Fruit fly (Drosophila melanogaster) whole organism, embryonic: ENCODE data around the gene CG1440.

Experiments
- Awh ChIP-seq: fragments of 200-800 bp; sonication (Bioruptor generic); IDR thresholded peaks from 2 replicates; pipeline ENCODE4, ENCODE4 v1.3.6; 2022; ENCODE audit warnings: missing biosample characterization, missing genetic modification characterization
- B-H1 ChIP-seq: fragments of 200-800 bp; sonication (Bioruptor generic); IDR thresholded peaks from 3 replicates; pipeline ENCODE4 v1.3.6; 2022; ENCODE audit warnings: missing biosample characterization, missing genetic modification characterization
- Blimp-1 ChIP-seq: fragments of 200-800 bp; sonication (Bioruptor generic); optimal IDR thresholded peaks from 3 replicates; lab custom pipeline; 2018; ENCODE audit warnings: missing biosample characterization, missing genetic modification characterization, mild to moderate bottlenecking, moderate library complexity, missing genetic modification reagents
- CG10654 ChIP-seq: fragments of 200-800 bp; sonication (Bioruptor generic); optimal IDR thresholded peaks from 2 replicates; lab custom pipeline; 2016; ENCODE audit warnings: missing biosample characterization, missing genetic modification characterization
- CG11560 ChIP-seq: fragments of 200-800 bp; sonication (Bioruptor generic); IDR thresholded peaks from 3 replicates; pipeline ENCODE4 v1.3.6; 2022; ENCODE audit warnings: missing biosample characterization, missing genetic modification characterization
- CG11723 ChIP-seq: fragments of 200-800 bp; sonication (Bioruptor generic); optimal IDR thresholded peaks from 2 replicates; lab custom pipeline; 2017; ENCODE audit warnings: missing biosample characterization, mild to moderate bottlenecking, missing genetic modification characterization
- CG12219 ChIP-seq: fragments of 200-800 bp; sonication (Bioruptor generic); optimal IDR thresholded peaks from 3 replicates; lab custom pipeline; 2018; ENCODE audit warnings: missing biosample characterization, mild to moderate bottlenecking, missing genetic modification characterization
- CG14860 ChIP-seq: fragments of 200-800 bp; sonication (Bioruptor generic); IDR thresholded peaks from 3 replicates; pipeline ENCODE4 v1.3.6; 2022; ENCODE audit warnings: missing biosample characterization, missing genetic modification characterization; ENCODE audit not compliant: partially characterized antibody
- CG15514 ChIP-seq: fragments of 200-800 bp; sonication (Bioruptor generic); optimal IDR thresholded peaks from 3 replicates; lab custom pipeline; 2017; ENCODE audit warnings: missing biosample characterization, missing genetic modification characterization, mild to moderate bottlenecking, moderate library complexity, missing genetic modification reagents
- CG1602 ChIP-seq: fragments of 200-800 bp; sonication (Bioruptor generic); optimal IDR thresholded peaks from 3 replicates; lab custom pipeline; 2016; ENCODE audit warnings: missing biosample characterization, missing genetic modification characterization
- CG16863 ChIP-seq: fragments of 200-800 bp; sonication (Bioruptor generic); optimal IDR thresholded peaks from 3 replicates; lab custom pipeline; 2016; ENCODE audit warnings: missing biosample characterization, missing genetic modification characterization
- CG18476 ChIP-seq: fragments of 200-800 bp; sonication (Bioruptor generic); optimal IDR thresholded peaks from 2 replicates; lab custom pipeline; 2016; ENCODE audit warnings: missing biosample characterization, mild to moderate bottlenecking, missing genetic modification characterization
- CG18599 ChIP-seq: fragments of 200-800 bp; sonication (Bioruptor generic); optimal IDR thresholded peaks from 3 replicates; lab custom pipeline; 2017; ENCODE audit warnings: missing biosample characterization, missing genetic modification characterization, mild to moderate bottlenecking, moderate library complexity, missing genetic modification reagents
- CG32772 ChIP-seq: fragments of 200-800 bp; sonication (Bioruptor generic); IDR thresholded peaks from 2 replicates; pipeline ENCODE4 v1.3.6; 2022; ENCODE audit warnings: missing biosample characterization, missing genetic modification characterization
- CG34224 ChIP-seq: fragments of 200-800 bp; sonication (Bioruptor generic); IDR thresholded peaks from 3 replicates; pipeline ENCODE4 v1.3.6; 2022; ENCODE audit warnings: missing biosample characterization, missing genetic modification characterization; ENCODE audit not compliant: partially characterized antibody
- CG3726 ChIP-seq: fragments of 200-800 bp; sonication (Bioruptor generic); IDR thresholded peaks from 3 replicates; pipeline ENCODE4, ENCODE4 v1.3.6; 2022; ENCODE audit warnings: missing biosample characterization, missing genetic modification characterization
- CG42726 ChIP-seq: fragments of 200-800 bp; sonication (Bioruptor generic); IDR thresholded peaks from 2 replicates; pipeline ENCODE4 v1.3.6; 2022; ENCODE audit warnings: missing biosample characterization, missing genetic modification characterization; ENCODE audit not compliant: partially characterized antibody
- CG4617 ChIP-seq: fragments of 200-800 bp; sonication (Bioruptor generic); optimal IDR thresholded peaks from 3 replicates; lab custom pipeline; 2016; ENCODE audit warnings: missing biosample characterization, missing genetic modification characterization, borderline replicate concordance
- CG4854 ChIP-seq: fragments of 200-800 bp; sonication (Bioruptor generic); optimal IDR thresholded peaks from 2 replicates; lab custom pipeline; 2016; ENCODE audit warnings: missing biosample characterization, missing genetic modification characterization, inconsistent platforms
- CG8089 ChIP-seq: fragments of 200-800 bp; sonication (Bioruptor generic); optimal IDR thresholded peaks from 3 replicates; lab custom pipeline; 2016; ENCODE audit warnings: missing biosample characterization, missing genetic modification characterization
- CG8944 ChIP-seq: fragments of 200-800 bp; sonication (Bioruptor generic); optimal IDR thresholded peaks from 3 replicates; lab custom pipeline; 2016; ENCODE audit warnings: missing biosample characterization, missing genetic modification characterization
- D ChIP-seq, 2 experiments: fragments of 200-800 bp in 1 of 2; fragments of >200 bp in 1 of 2; sonication (Bioruptor generic) in 1 of 2; optimal IDR thresholded peaks; 2 replicates in 1 of 2; 3 replicates in 1 of 2; lab custom pipeline; 2017; ENCODE audit warnings: mild to moderate bottlenecking in 1 of 2, missing biosample characterization in 1 of 2, missing genetic modification characterization in 1 of 2, missing genetic modification reagents in 1 of 2
- Dad ChIP-seq: fragments of 200-800 bp; sonication (Bioruptor generic); optimal IDR thresholded peaks from 3 replicates; lab custom pipeline; 2016; ENCODE audit warnings: missing biosample characterization, missing genetic modification characterization
- Elba2 ChIP-seq: fragments of 200-800 bp; sonication (Bioruptor generic); optimal IDR thresholded peaks from 3 replicates; lab custom pipeline; 2016; ENCODE audit warnings: missing biosample characterization, missing genetic modification characterization
- Gug ChIP-seq: fragments of 200-800 bp; sonication (Bioruptor generic); IDR thresholded peaks from 4 replicates; pipeline ENCODE4 v1.3.6; 2022; ENCODE audit warnings: missing biosample characterization, missing genetic modification characterization
- HLH4C ChIP-seq: fragments of 200-800 bp; sonication (Bioruptor generic); IDR thresholded peaks from 3 replicates; pipeline ENCODE4 v1.3.6; 2022; ENCODE audit warnings: missing biosample characterization, missing genetic modification characterization; ENCODE audit not compliant: partially characterized antibody
- Lhr ChIP-seq: fragments of 200-800 bp; sonication (Bioruptor generic); optimal IDR thresholded peaks from 3 replicates; lab custom pipeline; 2017; ENCODE audit warnings: mild to moderate bottlenecking, missing biosample characterization, missing genetic modification reagents, missing genetic modification characterization
- Mad ChIP-seq: fragments of 200-800 bp; sonication (Bioruptor generic); optimal IDR thresholded peaks from 2 replicates; lab custom pipeline; 2016; ENCODE audit warnings: missing biosample characterization, missing genetic modification characterization
- Meics ChIP-seq: fragments of 200-800 bp; sonication (Bioruptor generic); optimal IDR thresholded peaks from 2 replicates; lab custom pipeline; 2017; ENCODE audit warnings: missing biosample characterization, mild to moderate bottlenecking, missing genetic modification characterization
- Mes4 ChIP-seq: fragments of 200-800 bp; sonication (Bioruptor generic); optimal IDR thresholded peaks from 2 replicates; lab custom pipeline; 2016; ENCODE audit warnings: missing biosample characterization, missing genetic modification characterization
- Ptx1 ChIP-seq: fragments of 200-800 bp; sonication (Bioruptor generic); IDR thresholded peaks from 2 replicates; pipeline ENCODE4 v1.3.6; 2022; ENCODE audit warnings: missing biosample characterization, missing genetic modification characterization
- Rx ChIP-seq: fragments of 200-800 bp; sonication (Bioruptor generic); IDR thresholded peaks from 2 replicates; pipeline ENCODE4 v1.3.6; 2022; ENCODE audit warnings: missing biosample characterization, missing genetic modification characterization
- TFAM ChIP-seq: fragments of 200-800 bp; sonication (Bioruptor generic); optimal IDR thresholded peaks from 2 replicates; lab custom pipeline; 2017; ENCODE audit warnings: missing biosample characterization, missing genetic modification characterization, inconsistent platforms
- btn ChIP-seq: fragments of 200-800 bp; sonication (Bioruptor generic); optimal IDR thresholded peaks from 2 replicates; lab custom pipeline; 2016; ENCODE audit warnings: missing biosample characterization, missing genetic modification characterization
- caup ChIP-seq: fragments of 200-800 bp; sonication (Bioruptor generic); optimal IDR thresholded peaks from 3 replicates; lab custom pipeline; 2017; ENCODE audit warnings: missing biosample characterization, mild to moderate bottlenecking, missing genetic modification characterization, moderate library complexity; ENCODE audit not compliant: severe bottlenecking
- chif ChIP-seq, 2 experiments: fragments of 200-800 bp; sonication (Bioruptor generic); optimal IDR thresholded peaks; 3 replicates each; lab custom pipeline; 2016; ENCODE audit warnings: missing biosample characterization in 2 of 2, missing genetic modification characterization in 2 of 2
- dimm ChIP-seq: fragments of 200-800 bp; sonication (Bioruptor generic); IDR thresholded peaks from 2 replicates; pipeline ENCODE4 v1.3.6; 2022; ENCODE audit warnings: missing biosample characterization, missing genetic modification characterization
- ewg ChIP-seq: fragments of 200-800 bp; sonication (Bioruptor generic); optimal IDR thresholded peaks from 3 replicates; lab custom pipeline; 2017; ENCODE audit warnings: mild to moderate bottlenecking, missing biosample characterization, missing genetic modification reagents, missing genetic modification characterization
- fd3F ChIP-seq: fragments of 200-800 bp; sonication (Bioruptor generic); optimal IDR thresholded peaks from 2 replicates; lab custom pipeline; 2018; ENCODE audit warnings: missing biosample characterization, mild to moderate bottlenecking, missing genetic modification characterization, moderate library complexity
- kni ChIP-seq: fragments of 200-800 bp; sonication (Bioruptor generic); optimal IDR thresholded peaks from 3 replicates; lab custom pipeline; 2017; ENCODE audit warnings: mild to moderate bottlenecking, missing biosample characterization, missing genetic modification reagents, missing genetic modification characterization
- otp ChIP-seq: fragments of 200-800 bp; sonication (Bioruptor generic); IDR thresholded peaks from 3 replicates; pipeline ENCODE4, ENCODE4 v1.3.6; 2022; ENCODE audit warnings: missing biosample characterization, missing genetic modification characterization
- peb ChIP-seq: fragments of 200-800 bp; sonication (Bioruptor generic); IDR thresholded peaks from 2 replicates; pipeline ENCODE4 v1.3.6; 2022; ENCODE audit warnings: missing biosample characterization, missing genetic modification characterization
- pros ChIP-seq: fragments of 200-800 bp; sonication (Bioruptor generic); optimal IDR thresholded peaks from 3 replicates; lab custom pipeline; 2019; ENCODE audit warnings: missing biosample characterization, mild to moderate bottlenecking, missing genetic modification characterization, moderate library complexity
- ranshi ChIP-seq: fragments of 200-800 bp; sonication (Bioruptor generic); IDR thresholded peaks from 2 replicates; pipeline ENCODE4 v1.3.6; 2022; ENCODE audit warnings: missing biosample characterization, missing genetic modification characterization
- repo ChIP-seq: fragments of 200-800 bp; sonication (Bioruptor generic); optimal IDR thresholded peaks from 2 replicates; lab custom pipeline; 2016; ENCODE audit warnings: missing biosample characterization, missing genetic modification characterization
- sim ChIP-seq: fragments of 200-800 bp; sonication (Bioruptor generic); IDR thresholded peaks from 2 replicates; pipeline ENCODE4 v1.3.6; 2022; ENCODE audit warnings: missing biosample characterization, missing genetic modification characterization
- stc ChIP-seq: fragments of 200-800 bp; sonication (Bioruptor generic); IDR thresholded peaks from 2 replicates; pipeline ENCODE4 v1.3.6; 2022; ENCODE audit warnings: missing biosample characterization, missing genetic modification characterization
- sug ChIP-seq: fragments of 200-800 bp; optimal IDR thresholded peaks from 2 replicates; lab custom pipeline; 2019; ENCODE audit warnings: missing biosample characterization, mild to moderate bottlenecking, missing genetic modification characterization, moderate library complexity
- zfh2 ChIP-seq: fragments of 200-800 bp; sonication (Bioruptor generic); optimal IDR thresholded peaks from 2 replicates; lab custom pipeline; 2016; ENCODE audit warnings: missing biosample characterization, missing genetic modification characterization

CG1440 gene

DNA sequence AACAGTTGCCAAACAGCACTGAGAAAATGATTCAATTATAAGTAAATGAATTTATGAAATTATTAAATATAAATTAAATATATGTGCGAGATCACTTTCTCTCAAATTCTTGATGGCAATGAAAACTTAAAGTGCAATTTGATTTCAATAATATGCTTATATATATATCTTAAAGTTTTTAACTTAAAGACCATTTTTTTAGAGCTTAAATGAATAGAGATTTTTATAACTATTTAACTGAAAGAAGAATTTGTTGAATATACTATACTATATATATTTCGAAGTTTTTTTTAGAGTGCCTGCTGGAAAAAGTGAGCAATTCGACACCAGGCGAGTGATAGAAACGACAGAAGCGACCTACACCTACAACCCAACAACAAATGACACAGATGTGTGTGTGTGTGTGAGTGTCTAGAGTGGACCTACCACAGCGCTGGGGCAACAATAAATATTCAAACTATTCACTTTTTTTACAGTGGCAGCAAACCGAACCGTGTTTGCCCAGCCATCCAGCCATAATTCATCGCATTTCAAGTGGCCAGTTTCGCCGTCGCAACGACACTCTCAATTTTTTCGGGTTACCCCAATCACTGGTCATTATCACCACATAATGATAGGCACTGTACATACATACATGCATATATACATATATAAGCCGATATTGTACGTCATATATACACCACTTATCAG, 8.2 kb downstream of the CG1440 start (continued):
- TF ChIP-seq otp (GFP tag; lab: Robert Waterston, UW) (no peak), CG4854 (GFP tag; lab: Kevin White, UChicago) (no peak), D (optimal IDR thresholded peaks at IDR 0.05; lab: Kevin White, UChicago) (no peak), D (GFP tag; optimal IDR thresholded peaks at IDR 0.05; lab: Kevin White, UChicago) (no peak), kni (GFP tag; lab: Kevin White, UChicago) (no peak), Awh (GFP tag; lab: Robert Waterston, UW) (peak; percentile 31; the same call in 1 of the 2 replicates), sim (GFP tag; lab: Robert Waterston, UW) (peak; percentile 32; the same call in 1 of the 2 replicates), CG1602 (GFP tag; lab: Kevin White, UChicago) (peak; percentile 34), CG18599 (GFP tag; lab: Kevin White, UChicago) (peak; percentile 37), repo (no peak), Blimp-1 (peak; percentile 66), Dad (GFP tag; lab: Kevin White, UChicago) (no peak), fd3F (GFP tag; lab: Kevin White, UChicago) (peak; percentile 2), CG16863 (GFP tag; lab: Kevin White, UChicago) (no peak), Lhr (GFP tag; lab: Kevin White, UChicago) (no peak), zfh2 (no peak), Mes4 (no peak), Mad (GFP tag; lab: Kevin White, UChicago) (no peak), btn (no peak), B-H1 (no peak), pros (GFP tag; lab: Kevin White, UChicago) (no peak), TFAM (no peak), caup (GFP tag; lab: Kevin White, UChicago) (no peak), sug (peak; percentile 55), CG14860 (GFP tag; lab: Robert Waterston, UW) (no peak), Rx (GFP tag; lab: Robert Waterston, UW) (no peak), CG11560 (tag; lab: Robert Waterston, UW) (no peak), CG42726 (no peak), HLH4C (GFP tag; lab: Robert Waterston, UW) (no peak), ewg (GFP tag; lab: Kevin White, UChicago) (no peak), dimm (no peak), CG3726 (GFP tag; lab: Robert Waterston, UW) (no peak), CG32772 (GFP tag; lab: Robert Waterston, UW) (peak; percentile 40; the same call in 1 of the 2 replicates), CG12219 (GFP tag; lab: Kevin White, UChicago) (no peak), CG11723 (GFP tag; lab: Kevin White, UChicago) (no peak), chif (GFP tag; optimal IDR thresholded peaks at IDR 0.05; lab: Kevin White, UChicago) (no peak), CG18476 (no peak), CG8089 (GFP tag; lab: Kevin White, UChicago) (no peak), CG4617 (GFP tag; lab: Kevin White, UChicago) (no peak), CG8944 (GFP tag; lab: Kevin White, UChicago) (no peak), Gug (no peak), stc (peak; percentile 65), Meics (peak; percentile 22), CG15514 (GFP tag; lab: Kevin White, UChicago) (peak; percentile 28), CG34224 (GFP tag; lab: Robert Waterston, UW) (no peak), Ptx1 (GFP tag; lab: Robert Waterston, UW) (peak; percentile 67), peb (GFP tag; lab: Robert Waterston, UW) (no peak), CG10654 (GFP tag; lab: Kevin White, UChicago) (no peak), ranshi (no peak), Elba2 (GFP tag; lab: Kevin White, UChicago) (no peak)
